Fruit fly (Drosophila melanogaster) whole organism, embryonic: ENCODE data around the gene TBC1D16.

Experiments
- Atf6 ChIP-seq: fragments of 200-800 bp; sonication (Bioruptor generic); IDR thresholded peaks from 2 replicates; pipeline ENCODE4 v1.3.6; 2022; ENCODE audit warnings: missing biosample characterization, missing genetic modification characterization
- CG10321 ChIP-seq: fragments of 200-800 bp; sonication (Bioruptor generic); IDR thresholded peaks from 2 replicates; pipeline ENCODE4 v1.3.6; 2022; ENCODE audit warnings: missing biosample characterization, missing genetic modification characterization
- CG11723 ChIP-seq: fragments of 200-800 bp; sonication (Bioruptor generic); optimal IDR thresholded peaks from 2 replicates; lab custom pipeline; 2017; ENCODE audit warnings: missing biosample characterization, mild to moderate bottlenecking, missing genetic modification characterization
- CG12104 ChIP-seq: fragments of 200-800 bp; sonication (Bioruptor generic); optimal IDR thresholded peaks from 3 replicates; lab custom pipeline; 2016; ENCODE audit warnings: missing biosample characterization, missing genetic modification characterization
- CG17359 ChIP-seq: fragments of 200-800 bp; sonication (Bioruptor generic); optimal IDR thresholded peaks from 3 replicates; lab custom pipeline; 2018; ENCODE audit warnings: missing biosample characterization, mild to moderate bottlenecking, missing genetic modification characterization, moderate library complexity
- CG17385 ChIP-seq: fragments of 200-800 bp; sonication (Bioruptor generic); optimal IDR thresholded peaks from 3 replicates; lab custom pipeline; 2018; ENCODE audit warnings: missing biosample characterization, mild to moderate bottlenecking, missing genetic modification characterization
- CG17802 ChIP-seq: fragments of 200-800 bp; sonication (Bioruptor generic); optimal IDR thresholded peaks from 2 replicates; lab custom pipeline; 2018; ENCODE audit warnings: missing biosample characterization, mild to moderate bottlenecking, missing genetic modification characterization, moderate library complexity
- CG18476 ChIP-seq: fragments of 200-800 bp; sonication (Bioruptor generic); optimal IDR thresholded peaks from 2 replicates; lab custom pipeline; 2016; ENCODE audit warnings: missing biosample characterization, mild to moderate bottlenecking, missing genetic modification characterization
- CG30431 ChIP-seq: fragments of 200-800 bp; sonication (Bioruptor generic); optimal IDR thresholded peaks from 2 replicates; lab custom pipeline; 2017; ENCODE audit warnings: missing biosample characterization, missing genetic modification characterization
- CG31441 ChIP-seq: fragments of 200-800 bp; sonication (Bioruptor generic); IDR thresholded peaks from 2 replicates; pipeline ENCODE4 v1.3.6; 2022; ENCODE audit warnings: missing biosample characterization, missing genetic modification characterization
- CG32532 ChIP-seq: fragments of 200-800 bp; sonication (Bioruptor generic); IDR thresholded peaks from 2 replicates; pipeline ENCODE4 v1.3.6; 2022; ENCODE audit warnings: missing biosample characterization, missing genetic modification characterization
- CG3407 ChIP-seq: fragments of 200-800 bp; sonication (Bioruptor generic); optimal IDR thresholded peaks from 2 replicates; lab custom pipeline; 2018; ENCODE audit warnings: missing biosample characterization, mild to moderate bottlenecking, missing genetic modification characterization
- CG3847 ChIP-seq: fragments of 200-800 bp; sonication (Bioruptor generic); IDR thresholded peaks from 2 replicates; pipeline ENCODE4 v1.3.6; 2022; ENCODE audit warnings: missing biosample characterization, missing genetic modification characterization
- CG4360 ChIP-seq: fragments of 200-800 bp; sonication (Bioruptor generic); IDR thresholded peaks from 2 replicates; pipeline ENCODE4 v1.3.6; 2022; ENCODE audit warnings: missing biosample characterization, missing genetic modification characterization
- CG43689 ChIP-seq: fragments of 200-800 bp; sonication (Bioruptor generic); IDR thresholded peaks from 2 replicates; pipeline ENCODE4 v1.3.6; 2022; ENCODE audit warnings: missing biosample characterization, missing genetic modification characterization
- CG6175 ChIP-seq: fragments of 200-800 bp; sonication (Bioruptor generic); IDR thresholded peaks from 3 replicates; pipeline ENCODE4 v1.3.6; 2022; ENCODE audit warnings: missing biosample characterization, missing genetic modification characterization
- CG6854 ChIP-seq: fragments of 200-800 bp; sonication (Bioruptor generic); optimal IDR thresholded peaks from 3 replicates; lab custom pipeline; 2017; ENCODE audit warnings: missing biosample characterization, mild to moderate bottlenecking, missing genetic modification characterization
- CG8765 ChIP-seq: fragments of 200-800 bp; sonication (Bioruptor generic); IDR thresholded peaks from 2 replicates; pipeline ENCODE4 v1.3.6; 2022; ENCODE audit warnings: missing biosample characterization, missing genetic modification characterization
- CG9727 ChIP-seq: fragments of 200-800 bp; sonication (Bioruptor generic); optimal IDR thresholded peaks from 3 replicates; lab custom pipeline; 2017; ENCODE audit warnings: missing biosample characterization, mild to moderate bottlenecking, missing genetic modification characterization
- CG9876 ChIP-seq: fragments of 200-800 bp; sonication (Bioruptor generic); optimal IDR thresholded peaks from 2 replicates; lab custom pipeline; 2016; ENCODE audit warnings: missing biosample characterization, missing genetic modification characterization
- CTCF ChIP-seq: fragments of 200-800 bp; sonication (Bioruptor generic); optimal IDR thresholded peaks from 2 replicates; lab custom pipeline; 2017; ENCODE audit warnings: missing biosample characterization, mild to moderate bottlenecking, missing genetic modification characterization, moderate library complexity
- Doc2 ChIP-seq: fragments of 200-800 bp; sonication (Bioruptor generic); IDR thresholded peaks from 2 replicates; pipeline ENCODE4 v1.3.6; 2022; ENCODE audit warnings: missing biosample characterization, missing genetic modification characterization
- E2f2 ChIP-seq: fragments of 200-800 bp; sonication (Bioruptor generic); IDR thresholded peaks from 2 replicates; pipeline ENCODE4 v1.3.6; 2022; ENCODE audit warnings: missing biosample characterization, missing genetic modification characterization
- Fer3 ChIP-seq: fragments of 200-800 bp; sonication (Bioruptor generic); optimal IDR thresholded peaks from 2 replicates; lab custom pipeline; 2018; ENCODE audit warnings: missing biosample characterization, mild to moderate bottlenecking, missing genetic modification characterization, moderate library complexity
- Lhr ChIP-seq: fragments of 200-800 bp; sonication (Bioruptor generic); optimal IDR thresholded peaks from 3 replicates; lab custom pipeline; 2017; ENCODE audit warnings: mild to moderate bottlenecking, missing biosample characterization, missing genetic modification reagents, missing genetic modification characterization
- Nf-YC ChIP-seq: fragments of 200-800 bp; optimal IDR thresholded peaks from 3 replicates; lab custom pipeline; 2019; ENCODE audit warnings: missing biosample characterization, mild to moderate bottlenecking, missing genetic modification characterization, moderate library complexity
- Poxn ChIP-seq: fragments of 200-800 bp; sonication (Bioruptor generic); IDR thresholded peaks from 2 replicates; pipeline ENCODE4 v1.3.6; 2022; ENCODE audit warnings: missing biosample characterization, missing genetic modification characterization
- Rx ChIP-seq: fragments of 200-800 bp; sonication (Bioruptor generic); IDR thresholded peaks from 2 replicates; pipeline ENCODE4 v1.3.6; 2022; ENCODE audit warnings: missing biosample characterization, missing genetic modification characterization
- Sox100B ChIP-seq: fragments of 200-800 bp; sonication (Bioruptor generic); optimal IDR thresholded peaks from 3 replicates; lab custom pipeline; 2018; ENCODE audit warnings: missing biosample characterization, mild to moderate bottlenecking, missing genetic modification characterization
- Sry-β ChIP-seq: fragments of 200-800 bp; sonication (Bioruptor generic); optimal IDR thresholded peaks from 2 replicates; lab custom pipeline; 2018; ENCODE audit warnings: missing biosample characterization, mild to moderate bottlenecking, missing genetic modification characterization, moderate library complexity
- YL-1 ChIP-seq: fragments of 200-800 bp; sonication (Bioruptor generic); optimal IDR thresholded peaks from 3 replicates; lab custom pipeline; 2017; ENCODE audit warnings: missing biosample characterization, mild to moderate bottlenecking, missing genetic modification characterization
- ac ChIP-seq: fragments of 200-800 bp; sonication (Bioruptor generic); optimal IDR thresholded peaks from 3 replicates; lab custom pipeline; 2017; ENCODE audit warnings: missing biosample characterization, mild to moderate bottlenecking, missing genetic modification characterization
- ase ChIP-seq: fragments of 200-800 bp; sonication (Bioruptor generic); IDR thresholded peaks from 3 replicates; pipeline ENCODE4 v1.3.6; 2022; ENCODE audit warnings: missing biosample characterization, missing genetic modification characterization
- ato ChIP-seq: fragments of 200-800 bp; sonication (Bioruptor generic); IDR thresholded peaks from 2 replicates; pipeline ENCODE4 v1.3.6; 2022; ENCODE audit warnings: missing biosample characterization, missing genetic modification characterization; ENCODE audit not compliant: partially characterized antibody
- crc ChIP-seq: fragments of 200-800 bp; sonication (Bioruptor generic); optimal IDR thresholded peaks from 2 replicates; lab custom pipeline; 2016; ENCODE audit warnings: missing biosample characterization, missing genetic modification characterization
- fd96Cb ChIP-seq: fragments of 200-800 bp; sonication (Bioruptor generic); optimal IDR thresholded peaks from 2 replicates; lab custom pipeline; 2018; ENCODE audit warnings: missing biosample characterization, mild to moderate bottlenecking, missing genetic modification characterization, moderate library complexity
- fru ChIP-seq: fragments of >200 bp; optimal IDR thresholded peaks from 2 replicates; lab custom pipeline; 2017
- gcm ChIP-seq: fragments of 200-800 bp; sonication (Bioruptor generic); optimal IDR thresholded peaks from 2 replicates; lab custom pipeline; 2019; ENCODE audit warnings: missing biosample characterization, mild to moderate bottlenecking, missing genetic modification characterization, moderate library complexity
- gsb-n ChIP-seq: fragments of 200-800 bp; sonication (Bioruptor generic); optimal IDR thresholded peaks from 3 replicates; lab custom pipeline; 2018; ENCODE audit warnings: missing biosample characterization, mild to moderate bottlenecking, missing genetic modification characterization
- hbn ChIP-seq: fragments of 200-800 bp; sonication (Bioruptor generic); IDR thresholded peaks from 2 replicates; pipeline ENCODE4 v1.3.6; 2022; ENCODE audit warnings: missing biosample characterization, missing genetic modification characterization; ENCODE audit not compliant: partially characterized antibody
- inv ChIP-seq: fragments of 200-800 bp; sonication (Bioruptor generic); IDR thresholded peaks from 2 replicates; pipeline ENCODE4 v1.3.6; 2022; ENCODE audit warnings: missing biosample characterization, missing genetic modification characterization; ENCODE audit not compliant: partially characterized antibody
- pb ChIP-seq: fragments of 200-800 bp; sonication (Bioruptor generic); optimal IDR thresholded peaks from 3 replicates; lab custom pipeline; 2016; ENCODE audit warnings: missing biosample characterization, missing genetic modification characterization
- pfk ChIP-seq: fragments of 200-800 bp; sonication (Bioruptor generic); optimal IDR thresholded peaks from 2 replicates; lab custom pipeline; 2018; ENCODE audit warnings: missing biosample characterization, mild to moderate bottlenecking, missing genetic modification characterization, moderate library complexity
- pita ChIP-seq: fragments of 200-800 bp; sonication (Bioruptor generic); optimal IDR thresholded peaks from 2 replicates; lab custom pipeline; 2017; ENCODE audit warnings: missing biosample characterization, mild to moderate bottlenecking, missing genetic modification characterization
- pnt ChIP-seq: fragments of 200-800 bp; sonication (Bioruptor generic); optimal IDR thresholded peaks from 3 replicates; lab custom pipeline; 2016; ENCODE audit warnings: missing biosample characterization, missing genetic modification characterization
- sens-2 ChIP-seq: fragments of 200-800 bp; sonication (Bioruptor generic); IDR thresholded peaks from 2 replicates; pipeline ENCODE4 v1.3.6; 2022; ENCODE audit warnings: missing biosample characterization, missing genetic modification characterization
- shn ChIP-seq: fragments of 200-800 bp; sonication (Bioruptor generic); optimal IDR thresholded peaks from 3 replicates; lab custom pipeline; 2016; ENCODE audit warnings: missing biosample characterization, missing genetic modification characterization
- sim ChIP-seq: fragments of 200-800 bp; sonication (Bioruptor generic); IDR thresholded peaks from 2 replicates; pipeline ENCODE4 v1.3.6; 2022; ENCODE audit warnings: missing biosample characterization, missing genetic modification characterization
- sisA ChIP-seq: fragments of 200-800 bp; sonication (Bioruptor generic); IDR thresholded peaks from 2 replicates; pipeline ENCODE4 v1.3.6; 2022; ENCODE audit warnings: missing biosample characterization, missing genetic modification characterization
- tap ChIP-seq: fragments of 200-800 bp; optimal IDR thresholded peaks from 3 replicates; lab custom pipeline; 2019; ENCODE audit warnings: missing biosample characterization, mild to moderate bottlenecking, missing genetic modification characterization, moderate library complexity
- usp ChIP-seq: fragments of >200 bp; optimal IDR thresholded peaks from 2 replicates; lab custom pipeline; 2017; ENCODE audit warnings: missing biosample characterization, missing genetic modification characterization

Gene TBC1D16

DNA sequence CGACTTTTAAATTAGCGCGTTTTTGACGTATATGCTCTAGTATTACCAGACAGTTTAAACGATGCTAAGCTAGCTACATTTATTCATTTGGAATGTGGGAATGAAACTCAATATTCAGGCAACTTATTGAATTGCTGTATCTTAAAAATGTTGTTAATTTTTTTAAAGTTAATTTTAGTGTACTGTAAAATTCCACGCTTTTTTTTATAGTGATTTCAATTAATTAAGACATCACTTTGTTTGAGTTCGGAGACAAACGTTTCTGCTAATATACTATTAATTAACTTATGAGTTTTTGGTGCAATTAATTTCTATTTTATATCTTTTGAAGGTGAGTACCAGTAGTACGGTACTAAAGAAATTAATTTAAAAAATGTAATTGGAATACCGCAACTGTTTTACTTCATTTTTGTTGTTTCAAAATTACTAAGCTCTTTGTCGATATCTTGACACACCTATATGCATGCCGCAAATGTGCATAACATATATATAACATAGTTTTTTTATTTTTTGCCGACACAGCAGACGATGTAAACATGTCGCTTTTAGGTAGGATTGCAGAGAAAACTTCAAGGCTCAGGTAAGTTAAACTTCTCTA is 49.1 kb downstream of the TBC1D16 start, which contains the start of the genes Cdk1 and mRpS7 (continued):
- TF ChIP-seq CG11723 (GFP tag; lab: Kevin White, UChicago) (peak; percentile 86), gsb-n (tag; lab: Kevin White, UChicago) (peak; percentile 76), CG32532 (GFP tag; lab: Robert Waterston, UW) (peak; percentile 77), Doc2 (no peak), CG12104 (GFP tag; lab: Kevin White, UChicago) (peak; percentile 63), CG4360 (GFP tag; lab: Robert Waterston, UW) (no peak), hbn (no peak), CG9876 (GFP tag; lab: Kevin White, UChicago) (no peak), sisA (GFP tag; lab: Robert Waterston, UW) (peak; percentile 38; the same call in 1 of the 2 replicates), Atf6 (GFP tag; lab: Robert Waterston, UW) (peak; percentile 79), CG8765 (GFP tag; lab: Robert Waterston, UW) (peak; percentile 60; the same call in 1 of the 2 replicates), fd96Cb (tag; lab: Kevin White, UChicago) (peak; percentile 77), Nf-YC (tag; lab: Kevin White, UChicago) (peak; percentile 59), ase (GFP tag; lab: Robert Waterston, UW) (peak; percentile 60; the same call in 2 of the 3 replicates), fru (lab: Kevin White, UChicago) (no peak), Lhr (GFP tag; lab: Kevin White, UChicago) (peak; percentile 45), CG3407 (GFP tag; lab: Kevin White, UChicago) (peak; percentile 44), YL-1 (peak; percentile 26), shn (peak; percentile 31), sens-2 (GFP tag; lab: Robert Waterston, UW) (0 out of 2 replicates have a peak, but pooled peaks have one; percentile 20), CG17359 (peak; percentile 66), pnt (GFP tag; lab: Kevin White, UChicago) (peak; percentile 57), pb (no peak), CG9727 (GFP tag; lab: Kevin White, UChicago) (peak; percentile 77), CG17802 (tag; lab: Kevin White, UChicago) (peak; percentile 85), CG18476 (GFP tag; lab: Kevin White, UChicago) (peak; percentile 64), usp (GFP tag; lab: Kevin White, UChicago) (no peak), CG43689 (GFP tag; lab: Robert Waterston, UW) (no peak), CG10321 (GFP tag; lab: Robert Waterston, UW) (no peak), pita (no peak), ac (no peak), Rx (GFP tag; lab: Robert Waterston, UW) (no peak), Sox100B (GFP tag; lab: Kevin White, UChicago) (peak; percentile 76), Sry-β (GFP tag; lab: Kevin White, UChicago) (no peak), Poxn (GFP tag; lab: Robert Waterston, UW) (0 out of 2 replicates have a peak, but pooled peaks have one; percentile 35), crc (GFP tag; lab: Kevin White, UChicago) (peak; percentile 10), CTCF (GFP tag; lab: Kevin White, UChicago) (no peak), inv (no peak), ato (no peak), Fer3 (tag; lab: Kevin White, UChicago) (peak; percentile 74), gcm (peak; percentile 66), sim (GFP tag; lab: Robert Waterston, UW) (no peak), CG3847 (GFP tag; lab: Robert Waterston, UW) (peak; percentile 51; the same call in 1 of the 2 replicates), CG30431 (GFP tag; lab: Kevin White, UChicago) (peak; percentile 26), E2f2 (GFP tag; lab: Robert Waterston, UW) (peak; percentile 82), CG6175 (GFP tag; lab: Robert Waterston, UW) (no peak), CG17385 (peak; percentile 68), tap (tag; lab: Kevin White, UChicago) (peak; percentile 61), pfk (GFP tag; lab: Kevin White, UChicago) (peak; percentile 90), CG31441 (GFP tag; lab: Robert Waterston, UW) (peak; percentile 85), CG6854 (GFP tag; lab: Kevin White, UChicago) (peak; percentile 3)
